Fruit fly (Drosophila melanogaster): ENCODE data around the gene sim.

The sim gene

DNA sequence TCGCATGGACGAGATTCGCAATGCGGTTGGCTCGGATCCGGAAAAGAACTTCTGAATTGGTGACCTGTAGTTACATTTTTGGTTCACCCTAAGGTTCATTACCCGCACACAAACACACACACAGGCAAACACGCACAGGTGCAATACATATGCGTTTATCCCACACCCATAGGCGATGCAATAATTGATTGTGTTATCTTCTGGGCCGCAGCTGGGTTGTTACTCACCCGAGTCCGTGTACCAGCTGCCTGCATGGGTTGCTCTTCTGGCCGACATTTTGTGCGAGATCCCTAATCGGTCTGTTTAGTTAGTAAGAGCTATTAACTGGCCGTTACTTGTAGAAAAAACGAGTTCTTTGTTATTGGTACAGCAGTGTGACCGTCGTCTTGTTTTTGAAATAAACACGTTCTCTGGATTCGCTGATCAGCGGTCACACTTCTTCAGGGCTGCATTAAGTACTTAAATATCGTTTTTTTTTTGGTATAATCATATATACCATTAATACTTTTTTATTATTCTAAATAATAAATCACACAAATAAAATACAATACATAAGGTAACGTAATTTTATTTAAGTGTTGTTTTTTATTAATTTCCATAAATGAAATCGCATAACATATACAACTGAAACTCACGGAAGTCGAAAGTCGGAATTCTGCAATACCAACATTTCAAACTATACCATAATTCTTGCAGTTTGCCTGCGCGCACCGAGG is 46.5 kb upstream of the sim start, which contains the start of gene CG8031 (continued):
- TF ChIP-seq CG10267 (tag; optimal IDR thresholded peaks at IDR 0.05) (peak; percentile 60), CG3847 (GFP tag; IDR thresholded peaks at IDR 0.05) (peak; percentile 54), CG10979 (tag; optimal IDR thresholded peaks at IDR 0.05) (peak; percentile 11), CG12236 (GFP tag; optimal IDR thresholded peaks at IDR 0.05) (no peak), bigmax (GFP tag; optimal IDR thresholded peaks at IDR 0.05) (no peak), jigr1 (GFP tag; IDR thresholded peaks at IDR 0.05) (no peak), bsh (GFP tag; optimal IDR thresholded peaks at IDR 0.05) (no peak), wek (GFP tag; optimal IDR thresholded peaks at IDR 0.05) (no peak), run (tag; optimal IDR thresholded peaks at IDR 0.05) (no peak), fd3F (GFP tag; optimal IDR thresholded peaks at IDR 0.05) (no peak), E2f2 (GFP tag; IDR thresholded peaks at IDR 0.05) (0 out of 2 replicates have a peak, but pooled peaks have one; percentile 8), CG4360 (GFP tag; IDR thresholded peaks at IDR 0.05) (no peak), CG11695 (GFP tag; IDR thresholded peaks at IDR 0.05) (no peak), CG2678 (tag; optimal IDR thresholded peaks at IDR 0.05) (no peak), CG17802 (tag; optimal IDR thresholded peaks at IDR 0.05) (no peak), Atf6 (GFP tag; IDR thresholded peaks at IDR 0.05) (no peak), lola (GFP tag; optimal IDR thresholded peaks at IDR 0.05) (peak in 1 of 3 experiments; percentile 14), CG7556 (GFP tag; optimal IDR thresholded peaks at IDR 0.05) (no peak), Chrac-16 (GFP tag; optimal IDR thresholded peaks at IDR 0.05) (no peak), CG7963 (GFP tag; IDR thresholded peaks at IDR 0.05; ENCODE audit: partially characterized antibody) (no peak), sens-2 (GFP tag; IDR thresholded peaks at IDR 0.05) (no peak), NK7.1 (GFP tag; optimal IDR thresholded peaks at IDR 0.05) (no peak), mirr (GFP tag; optimal IDR thresholded peaks at IDR 0.05) (no peak), dmrt11E (tag; optimal IDR thresholded peaks at IDR 0.05) (no peak), sna (GFP tag; IDR thresholded peaks at IDR 0.05; ENCODE audit: partially characterized antibody) (peak; percentile 55; the same call in 1 of the 2 replicates), CG9797 (GFP tag; optimal IDR thresholded peaks at IDR 0.05) (peak; percentile 97), Ptx1 (GFP tag; IDR thresholded peaks at IDR 0.05) (no peak), Oli (tag; optimal IDR thresholded peaks at IDR 0.05) (no peak), CG6854 (GFP tag; optimal IDR thresholded peaks at IDR 0.05) (no peak), gfzf (GFP tag; optimal IDR thresholded peaks at IDR 0.05) (peak; percentile 82), gcm (GFP tag; optimal IDR thresholded peaks at IDR 0.05) (no peak), CG3163 (GFP tag; optimal IDR thresholded peaks at IDR 0.05) (no peak), CHES-1-like (GFP tag; optimal IDR thresholded peaks at IDR 0.05) (no peak), Mes4 (GFP tag; optimal IDR thresholded peaks at IDR 0.05) (no peak), CG14710 (tag; optimal IDR thresholded peaks at IDR 0.05) (peak; percentile 83), zfh1 (GFP tag; IDR thresholded peaks at IDR 0.05) (0 out of 3 replicates have a peak, but pooled peaks have one; percentile 16), Jarid2 (GFP tag; optimal IDR thresholded peaks at IDR 0.05) (no peak), wor (GFP tag; IDR thresholded peaks at IDR 0.05) (no peak), crc (GFP tag; optimal IDR thresholded peaks at IDR 0.05) (no peak), CG15073 (GFP tag; optimal IDR thresholded peaks at IDR 0.05) (no peak), CG15514 (GFP tag; optimal IDR thresholded peaks at IDR 0.05) (no peak), CG30403 (GFP tag; optimal IDR thresholded peaks at IDR 0.05) (no peak), CG12071 (GFP tag; optimal IDR thresholded peaks at IDR 0.05) (no peak), cg (GFP tag; optimal IDR thresholded peaks at IDR 0.05) (peak; percentile 97), CG10321 (GFP tag; IDR thresholded peaks at IDR 0.05) (0 out of 2 replicates have a peak, but pooled peaks have one; percentile 16), nom (GFP tag; optimal IDR thresholded peaks at IDR 0.05) (no peak), CG17186 (GFP tag; optimal IDR thresholded peaks at IDR 0.05) (peak; percentile 52), Sin3A (optimal IDR thresholded peaks at IDR 0.05) (peak; percentile 91), CG34422 (GFP tag; IDR thresholded peaks at IDR 0.05) (peak; percentile 66; the same call in 2 of the 3 replicates)

All from whole organism, embryonic.